Worm (Caenorhabditis elegans) whole organism, early embryonic: ENCODE results near the gene pcca-1.

ENCODE experiments used
- B0310.2 ChIP-seq: sonication (generic microtip); optimal IDR thresholded peaks from 2 replicates; lab custom pipeline; 2016; ENCODE audit warnings: mild to moderate bottlenecking, missing genetic modification characterization, missing compliant biosample characterization
- F13C5.2 ChIP-seq: sonication (generic microtip); optimal IDR thresholded peaks from 2 replicates; lab custom pipeline; 2017; ENCODE audit warnings: mild to moderate bottlenecking, missing genetic modification characterization, inconsistent platforms, missing compliant biosample characterization
- ama-1 ChIP-seq: fragments of 150-350 bp; optimal IDR thresholded peaks from 2 replicates; lab custom pipeline; 2014
- ceh-13 ChIP-seq: fragments of 200-800 bp; sonication (Bioruptor generic); optimal IDR thresholded peaks from 2 replicates; lab custom pipeline; 2018; ENCODE audit warnings: mild to moderate bottlenecking, missing genetic modification characterization, missing compliant biosample characterization
- ceh-36 ChIP-seq: sonication (generic microtip); optimal IDR thresholded peaks from 2 replicates; lab custom pipeline; 2016; ENCODE audit warnings: missing genetic modification characterization, inconsistent platforms, missing compliant biosample characterization
- ets-7 ChIP-seq: sonication (generic microtip); optimal IDR thresholded peaks from 2 replicates; lab custom pipeline; 2016; ENCODE audit warnings: missing genotype, missing genetic modification characterization, missing compliant biosample characterization
- flt-1 ChIP-seq: fragments of 200-800 bp; sonication (Bioruptor generic); IDR thresholded peaks from 2 replicates; pipeline ENCODE4 v1.3.6; 2022; ENCODE audit warnings: missing genetic modification characterization, missing compliant biosample characterization
- hnd-1 ChIP-seq: sonication (generic microtip); optimal IDR thresholded peaks from 2 replicates; lab custom pipeline; 2016; ENCODE audit warnings: missing genetic modification characterization, missing compliant biosample characterization
- pes-1 ChIP-seq: fragments of 200-800 bp; sonication (Bioruptor generic); IDR thresholded peaks from 2 replicates; pipeline ENCODE4 v1.3.6; 2022; ENCODE audit warnings: missing genetic modification reagents, missing genetic modification characterization, missing compliant biosample characterization
- scrt-1 ChIP-seq: fragments of 200-800 bp; sonication (Bioruptor generic); IDR thresholded peaks from 2 replicates; pipeline ENCODE4 v1.3.6; 2022; ENCODE audit warnings: missing genetic modification characterization, missing compliant biosample characterization
- sea-1 ChIP-seq: fragments of 200-800 bp; sonication (Bioruptor generic); conservative IDR thresholded peaks from 2 replicates; pipeline ENCODE4 v1.3.6; 2022; ENCODE audit warnings: missing genetic modification characterization, missing compliant biosample characterization
- tra-4 ChIP-seq: sonication (generic microtip); optimal IDR thresholded peaks from 2 replicates; lab custom pipeline; 2017; ENCODE audit warnings: missing genetic modification characterization, missing compliant biosample characterization

ce11 chrX:7707031-7707430, 46.2 kb upstream of the pcca-1 start, which contains the start of gene kvs-1:
- TF ChIP-seq flt-1 (no peak), ets-7 (tag; lab: Kevin White, UChicago) (no peak), ama-1 (lab: Kevin White, UChicago) (no peak), tra-4 (tag; lab: Kevin White, UChicago) (no peak), F13C5.2 (tag; lab: Kevin White, UChicago) (no peak), hnd-1 (tag; lab: Kevin White, UChicago) (no peak), ceh-13 (GFP tag; lab: Kevin White, UChicago) (no peak), pes-1 (GFP tag; lab: Robert Waterston, UW) (no peak), sea-1 (GFP tag; lab: Robert Waterston, UW) (no peak), B0310.2 (tag; lab: Kevin White, UChicago) (no peak), scrt-1 (GFP tag; lab: Robert Waterston, UW) (no peak), ceh-36 (tag; lab: Kevin White, UChicago) (no peak)
